Worm (Caenorhabditis elegans): Measurements from ENCODE around the gene T12A2.21.

- no peak for TF ChIP-seq nhr-77 (tag; optimal IDR thresholded peaks at IDR 0.05)
- no peak for TF ChIP-seq aly-2 (tag; optimal IDR thresholded peaks at IDR 0.05)
- TF ChIP-seq ama-1 (optimal IDR thresholded peaks at IDR 0.05): no peak
- TF ChIP-seq crh-2 (tag; optimal IDR thresholded peaks at IDR 0.05): no peak
- no peak for TF ChIP-seq unc-62 (GFP tag; optimal IDR thresholded peaks at IDR 0.05)
- TF ChIP-seq C34F6.9 (tag; optimal IDR thresholded peaks at IDR 0.05): no peak
- TF ChIP-seq lin-11 (tag; optimal IDR thresholded peaks at IDR 0.05): no peak
- no peak for TF ChIP-seq mdl-1 (tag; optimal IDR thresholded peaks at IDR 0.05)
- TF ChIP-seq zag-1 (tag; optimal IDR thresholded peaks at IDR 0.05): no peak
- no peak for TF ChIP-seq egl-27 (tag; optimal IDR thresholded peaks at IDR 0.05)
- no peak for TF ChIP-seq nhr-23 (tag; optimal IDR thresholded peaks at IDR 0.05)
- TF ChIP-seq unc-55 (GFP tag; optimal IDR thresholded peaks at IDR 0.05): no peak
- TF ChIP-seq nhr-237 (tag; optimal IDR thresholded peaks at IDR 0.05): no peak
Measured at ce11 chrIII:6268061-6268460, 31.5 kb upstream of the T12A2.21 start, which contains the start of gene srg-7.
